Worm (Caenorhabditis elegans) whole organism, young adult: ENCODE data around the gene abu-9.

Experiments used
- C06A6.2 ChIP-seq: fragments of 200-800 bp; sonication (Bioruptor generic); conservative IDR thresholded peaks from 2 replicates; pipeline ENCODE4 v1.3.6; 2022; ENCODE audit warnings: missing genetic modification characterization, missing compliant biosample characterization
- attf-6 ChIP-seq: fragments of 200-800 bp; sonication (Bioruptor generic); IDR thresholded peaks from 2 replicates; pipeline ENCODE4 v1.3.6; 2022; ENCODE audit warnings: missing genetic modification reagents, missing genetic modification characterization, missing compliant biosample characterization
- ceh-91 ChIP-seq: fragments of 200-800 bp; sonication (Bioruptor generic); IDR thresholded peaks from 2 replicates; pipeline ENCODE4 v1.3.6; 2022; ENCODE audit warnings: missing genetic modification reagents, missing genetic modification characterization, missing compliant biosample characterization
- hlh-12 ChIP-seq: sonication (generic microtip); optimal IDR thresholded peaks from 2 replicates; lab custom pipeline; 2016; ENCODE audit warnings: missing genetic modification characterization, missing compliant biosample characterization
- let-607 ChIP-seq, 2 experiments: fragments of 200-800 bp in 1 of 2; sonication (Bioruptor generic) in 1 of 2; sonication (generic microtip) in 1 of 2; optimal IDR thresholded peaks; 2 replicates each; lab custom pipeline; 2016 to 2018; ENCODE audit warnings: mild to moderate bottlenecking in 2 of 2, missing compliant biosample characterization in 2 of 2, missing genetic modification characterization in 2 of 2, moderate library complexity in 2 of 2, missing genotype in 1 of 2
- lin-35 ChIP-seq, 3 experiments: fragments of 150-350 bp in 2 of 3; sonication (generic microtip) in 1 of 3; optimal IDR thresholded peaks; 2 replicates each; lab custom pipeline; 2014 to 2018; ENCODE audit warnings: missing biosample characterization in 3 of 3, missing genetic modification characterization in 3 of 3, missing genetic modification reagents in 3 of 3
- nfyb-1 ChIP-seq: fragments of 200-800 bp; sonication (Bioruptor generic); IDR thresholded peaks from 2 replicates; pipeline ENCODE4 v1.3.6; 2022; ENCODE audit warnings: missing genetic modification reagents, missing genetic modification characterization, missing compliant biosample characterization
- pha-4 ChIP-seq: fragments of 150-350 bp; sonication (generic microtip); optimal IDR thresholded peaks from 2 replicates; lab custom pipeline; 2014; ENCODE audit warnings: missing biosample characterization, missing genetic modification reagents, missing genetic modification characterization
- snpc-1.1 ChIP-seq: sonication (generic microtip); optimal IDR thresholded peaks from 2 replicates; lab custom pipeline; 2017; ENCODE audit warnings: missing genetic modification characterization, mild to moderate bottlenecking, missing compliant biosample characterization, antibody characterized with exemption, moderate library complexity, missing genotype, missing genetic modification reagents; ENCODE audit not compliant: insufficient read depth
- unc-130 ChIP-seq: sonication (generic microtip); optimal IDR thresholded peaks from 2 replicates; lab custom pipeline; 2016; ENCODE audit warnings: missing genetic modification reagents, missing genetic modification characterization, missing compliant biosample characterization
- ztf-28 ChIP-seq: fragments of 200-800 bp; sonication (Bioruptor generic); IDR thresholded peaks from 2 replicates; pipeline ENCODE4 v1.3.6; 2022; ENCODE audit warnings: missing genetic modification reagents, missing genetic modification characterization, missing compliant biosample characterization

DNA sequence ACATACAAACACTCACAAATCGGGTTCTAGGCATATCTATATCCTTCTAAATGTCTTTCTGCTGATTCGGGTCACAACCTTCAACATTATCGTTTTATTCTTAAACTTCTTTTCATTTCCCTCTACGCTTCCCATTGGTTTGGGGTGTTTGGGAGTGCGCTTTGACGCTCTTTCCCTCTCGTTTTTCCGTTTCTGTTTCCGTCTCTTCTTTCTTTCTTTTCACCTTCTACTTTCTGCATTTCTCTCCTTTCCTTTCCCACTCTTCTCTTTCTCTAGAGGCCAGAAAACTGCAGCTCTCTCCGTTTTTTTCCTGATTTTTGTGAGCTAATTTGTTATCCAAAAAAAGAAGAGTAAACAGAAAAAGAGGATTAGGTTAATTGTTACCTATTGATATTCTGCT, 45.6 kb upstream of the abu-9 start:
- no peak for TF ChIP-seq C06A6.2 (GFP tag; lab: Robert Waterston, UW)
- no peak for TF ChIP-seq lin-35 (GFP tag; optimal IDR thresholded peaks at IDR 0.05; lab: Kevin White, UChicago)
- TF ChIP-seq hlh-12 (tag; lab: Kevin White, UChicago) = no peak
- TF ChIP-seq ztf-28 (GFP tag; lab: Robert Waterston, UW) = no peak
- TF ChIP-seq unc-130 (GFP tag; lab: Kevin White, UChicago) = no peak
- TF ChIP-seq let-607 (tag; optimal IDR thresholded peaks at IDR 0.05; lab: Kevin White, UChicago) = no peak
- TF ChIP-seq nfyb-1 (GFP tag; lab: Robert Waterston, UW) = no peak
- no peak for TF ChIP-seq pha-4
- no peak for TF ChIP-seq attf-6 (GFP tag; lab: Robert Waterston, UW)
- TF ChIP-seq ceh-91 = no peak
- TF ChIP-seq snpc-1.1 = no peak
